Fruit fly (Drosophila melanogaster) whole organism, embryonic: ENCODE data around the gene CG13667.

Experiments
- Abd-B ChIP-seq: fragments of 200-800 bp; sonication (Bioruptor generic); optimal IDR thresholded peaks from 2 replicates; lab custom pipeline; 2018; ENCODE audit warnings: missing biosample characterization, mild to moderate bottlenecking, missing genetic modification characterization, moderate library complexity
- Antp ChIP-seq: fragments of 200-800 bp; sonication (Bioruptor generic); optimal IDR thresholded peaks from 3 replicates; lab custom pipeline; 2016; ENCODE audit warnings: missing biosample characterization, missing genetic modification characterization
- Atf-2 ChIP-seq: fragments of 200-800 bp; sonication (Bioruptor generic); optimal IDR thresholded peaks from 2 replicates; lab custom pipeline; 2016; ENCODE audit warnings: missing biosample characterization, missing genetic modification characterization
- BtbVII ChIP-seq: fragments of 200-800 bp; sonication (Bioruptor generic); optimal IDR thresholded peaks from 3 replicates; lab custom pipeline; 2017; ENCODE audit warnings: missing biosample characterization, mild to moderate bottlenecking, missing genetic modification characterization
- CG10267 ChIP-seq: fragments of 200-800 bp; sonication (Bioruptor generic); optimal IDR thresholded peaks from 2 replicates; lab custom pipeline; 2018; ENCODE audit warnings: missing biosample characterization, mild to moderate bottlenecking, missing genetic modification characterization, moderate library complexity
- CG11456 ChIP-seq: fragments of 200-800 bp; sonication (Bioruptor generic); IDR thresholded peaks from 3 replicates; pipeline ENCODE4 v1.3.6; 2022; ENCODE audit warnings: missing biosample characterization, missing genetic modification characterization
- CG12391 ChIP-seq: fragments of 200-800 bp; sonication (Bioruptor generic); optimal IDR thresholded peaks from 3 replicates; lab custom pipeline; 2018; ENCODE audit warnings: missing biosample characterization, mild to moderate bottlenecking, missing genetic modification characterization, moderate library complexity
- CG12659 ChIP-seq: fragments of 200-800 bp; sonication (Bioruptor generic); optimal IDR thresholded peaks from 3 replicates; lab custom pipeline; 2017; ENCODE audit warnings: mild to moderate bottlenecking, missing biosample characterization, missing genetic modification reagents, missing genetic modification characterization
- CG13624 ChIP-seq: fragments of 200-800 bp; sonication (Bioruptor generic); optimal IDR thresholded peaks from 2 replicates; lab custom pipeline; 2016; ENCODE audit warnings: missing biosample characterization, missing genetic modification characterization
- CG14860 ChIP-seq: fragments of 200-800 bp; sonication (Bioruptor generic); IDR thresholded peaks from 3 replicates; pipeline ENCODE4 v1.3.6; 2022; ENCODE audit warnings: missing biosample characterization, missing genetic modification characterization; ENCODE audit not compliant: partially characterized antibody
- CG16863 ChIP-seq: fragments of 200-800 bp; sonication (Bioruptor generic); optimal IDR thresholded peaks from 3 replicates; lab custom pipeline; 2016; ENCODE audit warnings: missing biosample characterization, missing genetic modification characterization
- CG17385 ChIP-seq: fragments of 200-800 bp; sonication (Bioruptor generic); optimal IDR thresholded peaks from 3 replicates; lab custom pipeline; 2018; ENCODE audit warnings: missing biosample characterization, mild to moderate bottlenecking, missing genetic modification characterization
- CG2116 ChIP-seq: fragments of 200-800 bp; sonication (Bioruptor generic); optimal IDR thresholded peaks from 3 replicates; lab custom pipeline; 2018; ENCODE audit warnings: missing biosample characterization, mild to moderate bottlenecking, missing genetic modification characterization
- CG2199 ChIP-seq: fragments of 200-800 bp; sonication (Bioruptor generic); IDR thresholded peaks from 3 replicates; pipeline ENCODE4 v1.3.6; 2022; ENCODE audit warnings: missing biosample characterization, missing genetic modification characterization
- CG2889 ChIP-seq: fragments of 200-800 bp; sonication (Bioruptor generic); IDR thresholded peaks from 3 replicates; pipeline ENCODE4 v1.3.6; 2022; ENCODE audit warnings: missing biosample characterization, missing genetic modification characterization
- CG30020 ChIP-seq: fragments of 200-800 bp; optimal IDR thresholded peaks from 2 replicates; lab custom pipeline; 2019; ENCODE audit warnings: missing biosample characterization, mild to moderate bottlenecking, missing genetic modification characterization, moderate library complexity
- CG30403 ChIP-seq: fragments of 200-800 bp; sonication (Bioruptor generic); optimal IDR thresholded peaks from 3 replicates; lab custom pipeline; 2016; ENCODE audit warnings: missing biosample characterization, missing genetic modification characterization
- CG30431 ChIP-seq: fragments of 200-800 bp; sonication (Bioruptor generic); optimal IDR thresholded peaks from 2 replicates; lab custom pipeline; 2017; ENCODE audit warnings: missing biosample characterization, missing genetic modification characterization
- CG3065 ChIP-seq: fragments of 200-800 bp; sonication (Bioruptor generic); optimal IDR thresholded peaks from 2 replicates; lab custom pipeline; 2016; ENCODE audit warnings: missing biosample characterization, missing genetic modification characterization
- CG6791 ChIP-seq: fragments of 200-800 bp; sonication (Bioruptor generic); IDR thresholded peaks from 3 replicates; pipeline ENCODE4 v1.3.6; 2022; ENCODE audit warnings: missing biosample characterization, missing genetic modification characterization; ENCODE audit not compliant: partially characterized antibody
- CG8765 ChIP-seq: fragments of 200-800 bp; sonication (Bioruptor generic); IDR thresholded peaks from 2 replicates; pipeline ENCODE4 v1.3.6; 2022; ENCODE audit warnings: missing biosample characterization, missing genetic modification characterization
- CG8924 ChIP-seq: fragments of 200-800 bp; optimal IDR thresholded peaks from 3 replicates; lab custom pipeline; 2019; ENCODE audit warnings: missing biosample characterization, mild to moderate bottlenecking, missing genetic modification characterization, moderate library complexity
- CG9932 ChIP-seq: fragments of 200-800 bp; sonication (Bioruptor generic); IDR thresholded peaks from 2 replicates; pipeline ENCODE4 v1.3.6; 2022; ENCODE audit warnings: missing biosample characterization, missing genetic modification characterization
- CHES-1-like ChIP-seq: fragments of 200-800 bp; sonication (Bioruptor generic); optimal IDR thresholded peaks from 2 replicates; lab custom pipeline; 2016; ENCODE audit warnings: missing biosample characterization, missing genetic modification characterization
- CoRest ChIP-seq: fragments of 200-800 bp; sonication (Bioruptor generic); optimal IDR thresholded peaks from 3 replicates; lab custom pipeline; 2018; ENCODE audit warnings: missing biosample characterization, mild to moderate bottlenecking, missing genetic modification characterization, moderate library complexity
- Doc3 ChIP-seq: fragments of 200-800 bp; sonication (Bioruptor generic); IDR thresholded peaks from 3 replicates; pipeline ENCODE4 v1.3.6; 2022; ENCODE audit warnings: missing biosample characterization, missing genetic modification characterization; ENCODE audit not compliant: partially characterized antibody
- Drgx ChIP-seq: fragments of 200-800 bp; sonication (Bioruptor generic); IDR thresholded peaks from 2 replicates; pipeline ENCODE4 v1.3.6; 2022; ENCODE audit warnings: missing biosample characterization, missing genetic modification characterization
- HmgD ChIP-seq: fragments of 200-800 bp; sonication (Bioruptor generic); optimal IDR thresholded peaks from 3 replicates; lab custom pipeline; 2016; ENCODE audit warnings: missing biosample characterization, missing genetic modification characterization
- Lhr ChIP-seq: fragments of 200-800 bp; sonication (Bioruptor generic); optimal IDR thresholded peaks from 3 replicates; lab custom pipeline; 2017; ENCODE audit warnings: mild to moderate bottlenecking, missing biosample characterization, missing genetic modification reagents, missing genetic modification characterization
- Lpt ChIP-seq: fragments of >200 bp; optimal IDR thresholded peaks from 2 replicates; lab custom pipeline; 2018; ENCODE audit warnings: missing biosample characterization, missing genetic modification characterization
- Mes4 ChIP-seq: fragments of 200-800 bp; sonication (Bioruptor generic); optimal IDR thresholded peaks from 2 replicates; lab custom pipeline; 2016; ENCODE audit warnings: missing biosample characterization, missing genetic modification characterization
- Sin3A ChIP-seq: fragments of >200 bp; optimal IDR thresholded peaks from 2 replicates; lab custom pipeline; 2018
- Sry-β ChIP-seq: fragments of 200-800 bp; sonication (Bioruptor generic); optimal IDR thresholded peaks from 2 replicates; lab custom pipeline; 2018; ENCODE audit warnings: missing biosample characterization, mild to moderate bottlenecking, missing genetic modification characterization, moderate library complexity
- Trl ChIP-seq, 3 experiments: fragments of >200 bp in 2 of 3; fragments of 200-800 bp in 1 of 3; sonication (Bioruptor generic) in 1 of 3; optimal IDR thresholded peaks; 2 replicates in 1 of 3; 3 replicates in 2 of 3; lab custom pipeline; 2016 to 2017; ENCODE audit warnings: missing biosample characterization in 1 of 3, missing genetic modification characterization in 1 of 3
- Usf ChIP-seq: fragments of 200-800 bp; sonication (Bioruptor generic); optimal IDR thresholded peaks from 2 replicates; lab custom pipeline; 2017; ENCODE audit warnings: missing genotype, missing biosample characterization, missing genetic modification characterization
- YL-1 ChIP-seq: fragments of 200-800 bp; sonication (Bioruptor generic); optimal IDR thresholded peaks from 3 replicates; lab custom pipeline; 2017; ENCODE audit warnings: missing biosample characterization, mild to moderate bottlenecking, missing genetic modification characterization
- ato ChIP-seq: fragments of 200-800 bp; sonication (Bioruptor generic); IDR thresholded peaks from 2 replicates; pipeline ENCODE4 v1.3.6; 2022; ENCODE audit warnings: missing biosample characterization, missing genetic modification characterization; ENCODE audit not compliant: partially characterized antibody
- chinmo ChIP-seq: fragments of 200-800 bp; sonication (Bioruptor generic); IDR thresholded peaks from 4 replicates; pipeline ENCODE4 v1.3.6; 2022; ENCODE audit warnings: missing biosample characterization, missing genetic modification characterization; ENCODE audit not compliant: partially characterized antibody
- crol ChIP-seq: fragments of 200-800 bp; sonication (Bioruptor generic); IDR thresholded peaks from 2 replicates; pipeline ENCODE4 v1.3.6; 2022; ENCODE audit warnings: missing biosample characterization, missing genetic modification characterization
- gfzf ChIP-seq: fragments of 200-800 bp; sonication (Bioruptor generic); optimal IDR thresholded peaks from 2 replicates; lab custom pipeline; 2016; ENCODE audit warnings: missing biosample characterization, mild to moderate bottlenecking, missing genetic modification characterization, moderate library complexity
- h ChIP-seq: fragments of >200 bp; optimal IDR thresholded peaks from 2 replicates; lab custom pipeline; 2017
- hb ChIP-seq: fragments of 200-800 bp; sonication (Bioruptor generic); IDR thresholded peaks from 3 replicates; pipeline ENCODE4 v1.3.6; 2022; ENCODE audit warnings: missing biosample characterization, missing genetic modification characterization; ENCODE audit not compliant: partially characterized antibody
- kah ChIP-seq: fragments of 200-800 bp; sonication (Bioruptor generic); optimal IDR thresholded peaks from 2 replicates; lab custom pipeline; 2018; ENCODE audit warnings: missing biosample characterization, mild to moderate bottlenecking, missing genetic modification characterization
- nerfin-2 ChIP-seq: fragments of 200-800 bp; sonication (Bioruptor generic); IDR thresholded peaks from 2 replicates; pipeline ENCODE4 v1.3.6; 2022; ENCODE audit warnings: missing biosample characterization, missing genetic modification characterization; ENCODE audit not compliant: partially characterized antibody
- pfk ChIP-seq: fragments of 200-800 bp; sonication (Bioruptor generic); optimal IDR thresholded peaks from 2 replicates; lab custom pipeline; 2018; ENCODE audit warnings: missing biosample characterization, mild to moderate bottlenecking, missing genetic modification characterization, moderate library complexity
- prd ChIP-seq, 3 experiments: fragments of >200 bp in 2 of 3; fragments of 200-800 bp in 1 of 3; sonication (Bioruptor generic) in 1 of 3; optimal IDR thresholded peaks in 2 of 3; IDR thresholded peaks in 1 of 3; 2 replicates in 2 of 3; 3 replicates in 1 of 3; pipeline versions ENCODE4 v1.3.6 to Lab custom; 2017 to 2022; ENCODE audit warnings: missing biosample characterization in 1 of 3, missing genetic modification characterization in 1 of 3
- sd ChIP-seq: fragments of 200-800 bp; sonication (Bioruptor generic); optimal IDR thresholded peaks from 3 replicates; lab custom pipeline; 2018; ENCODE audit warnings: missing biosample characterization, mild to moderate bottlenecking, missing genetic modification characterization, moderate library complexity
- vvl ChIP-seq: fragments of 200-800 bp; sonication (Bioruptor generic); IDR thresholded peaks from 2 replicates; pipeline ENCODE4 v1.3.6; 2022; ENCODE audit warnings: missing biosample characterization, missing genetic modification characterization
- wor ChIP-seq: fragments of 200-800 bp; sonication (Bioruptor generic); IDR thresholded peaks from 2 replicates; pipeline ENCODE4 v1.3.6; 2022; ENCODE audit warnings: missing biosample characterization, missing genetic modification characterization
- zfh2 ChIP-seq: fragments of 200-800 bp; sonication (Bioruptor generic); optimal IDR thresholded peaks from 2 replicates; lab custom pipeline; 2016; ENCODE audit warnings: missing biosample characterization, missing genetic modification characterization

Gene CG13667

DNA sequence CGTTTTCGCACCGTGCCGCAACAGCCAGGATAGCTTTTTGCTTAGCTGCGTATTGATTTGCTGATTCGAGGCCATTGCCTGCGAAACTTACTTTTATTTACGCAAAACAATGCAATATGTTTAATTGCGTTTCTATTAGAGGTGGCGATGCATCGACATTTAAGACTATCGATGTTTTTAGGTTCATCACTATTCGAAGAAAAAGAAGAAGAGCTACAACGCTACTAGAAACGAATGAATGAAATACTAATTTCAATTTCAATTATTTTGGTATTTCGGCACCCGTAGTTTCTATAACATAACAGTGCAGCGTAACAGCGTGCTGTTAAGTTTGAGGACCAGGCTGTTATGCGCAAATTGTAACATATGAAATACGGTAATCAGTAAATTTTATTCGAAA lies at the start of gene CG13667, which contains the start of the genes Tpt and mkg-p (continued):
- TF ChIP-seq sd (tag; lab: Kevin White, UChicago) (no peak), Abd-B (GFP tag; lab: Kevin White, UChicago) (peak; percentile 26), kah (GFP tag; lab: Kevin White, UChicago) (no peak), CG12659 (peak; percentile 82), Antp (GFP tag; lab: Kevin White, UChicago) (peak; percentile 7), Lhr (GFP tag; lab: Kevin White, UChicago) (peak; percentile 16), Doc3 (GFP tag; lab: Robert Waterston, UW) (peak; percentile 63; the same call in 2 of the 3 replicates), hb (peak; percentile 71), CG8924 (tag; lab: Kevin White, UChicago) (peak; percentile 53), CG2116 (GFP tag; lab: Kevin White, UChicago) (peak; percentile 66), Usf (GFP tag; lab: Kevin White, UChicago) (no peak), CHES-1-like (peak; percentile 81), Mes4 (GFP tag; lab: Kevin White, UChicago) (no peak), zfh2 (GFP tag; lab: Kevin White, UChicago) (peak; percentile 34), CG30020 (tag; lab: Kevin White, UChicago) (peak; percentile 74), pfk (GFP tag; lab: Kevin White, UChicago) (peak; percentile 85), wor (no peak), gfzf (GFP tag; lab: Kevin White, UChicago) (peak; percentile 79), h (lab: Kevin White, UChicago) (no peak), crol (GFP tag; lab: Robert Waterston, UW) (no peak), Drgx (GFP tag; lab: Robert Waterston, UW) (no peak), YL-1 (GFP tag; lab: Kevin White, UChicago) (peak; percentile 90), CG30431 (GFP tag; lab: Kevin White, UChicago) (no peak), HmgD (GFP tag; lab: Kevin White, UChicago) (peak; percentile 49), Sin3A (lab: Kevin White, UChicago) (peak; percentile 72), CG2889 (GFP tag; lab: Robert Waterston, UW) (no peak), Lpt (GFP tag; lab: Kevin White, UChicago) (no peak), CG8765 (GFP tag; lab: Robert Waterston, UW) (no peak), CG10267 (peak; percentile 68), Atf-2 (no peak), CG17385 (GFP tag; lab: Kevin White, UChicago) (peak; percentile 98), chinmo (peak; percentile 97; the same call in 3 of the 4 replicates), CG2199 (GFP tag; lab: Robert Waterston, UW) (no peak), Trl (optimal IDR thresholded peaks at IDR 0.05; lab: Kevin White, UChicago) (no peak), Trl (GFP tag; optimal IDR thresholded peaks at IDR 0.05; lab: Kevin White, UChicago) (no peak), prd (optimal IDR thresholded peaks at IDR 0.05; lab: Kevin White, UChicago) (no peak), prd (GFP tag; IDR thresholded peaks at IDR 0.05; lab: Robert Waterston, UW) (0 out of 3 replicates have a peak, but pooled peaks have one; percentile 21), CG6791 (GFP tag; lab: Robert Waterston, UW) (peak; percentile 79), nerfin-2 (GFP tag; lab: Robert Waterston, UW) (no peak; the same call in 1 of the 2 replicates), BtbVII (GFP tag; lab: Kevin White, UChicago) (no peak), CG13624 (GFP tag; lab: Kevin White, UChicago) (peak; percentile 58), CG14860 (GFP tag; lab: Robert Waterston, UW) (peak; percentile 66; the same call in 2 of the 3 replicates), CG12391 (tag; lab: Kevin White, UChicago) (peak; percentile 26), vvl (peak; percentile 64), Sry-β (GFP tag; lab: Kevin White, UChicago) (peak; percentile 52), CG30403 (GFP tag; lab: Kevin White, UChicago) (no peak), ato (GFP tag; lab: Robert Waterston, UW) (peak; percentile 42; the same call in 1 of the 2 replicates), CG9932 (GFP tag; lab: Robert Waterston, UW) (peak; percentile 20; the same call in 1 of the 2 replicates), CG3065 (no peak), CoRest (no peak), CG11456 (GFP tag; lab: Robert Waterston, UW) (no peak), CG16863 (GFP tag; lab: Kevin White, UChicago) (no peak)
